Fruit fly (Drosophila melanogaster): ENCODE data around the gene Ada2b.

dm6 chr3R:8208378-8209021 is 31.8 kb downstream of the Ada2b start:
- no peak for TF ChIP-seq CG10366 (GFP tag; IDR thresholded peaks at IDR 0.05)
- no peak for TF ChIP-seq CG18476 (GFP tag; optimal IDR thresholded peaks at IDR 0.05)
- no peak for TF ChIP-seq Kr (GFP tag; optimal IDR thresholded peaks at IDR 0.05)
- no peak for TF ChIP-seq Asciz (GFP tag; optimal IDR thresholded peaks at IDR 0.05)
- TF ChIP-seq CG6813 (GFP tag; optimal IDR thresholded peaks at IDR 0.05) = no peak
- no peak for TF ChIP-seq nerfin-2 (GFP tag; IDR thresholded peaks at IDR 0.05; ENCODE audit: partially characterized antibody)
- no peak for TF ChIP-seq wor (GFP tag; IDR thresholded peaks at IDR 0.05)
- TF ChIP-seq wek (GFP tag; optimal IDR thresholded peaks at IDR 0.05) = no peak
- TF ChIP-seq sima (GFP tag; optimal IDR thresholded peaks at IDR 0.05) = no peak
- no peak for TF ChIP-seq Antp (GFP tag; optimal IDR thresholded peaks at IDR 0.05)
- no peak for TF ChIP-seq CG9215 (GFP tag; IDR thresholded peaks at IDR 0.05)
- no peak for TF ChIP-seq Dll (GFP tag; IDR thresholded peaks at IDR 0.05; ENCODE audit: partially characterized antibody)
- no peak for TF ChIP-seq CG34224 (GFP tag; IDR thresholded peaks at IDR 0.05; ENCODE audit: partially characterized antibody)

Measured in whole organism, embryonic.